Worm (Caenorhabditis elegans) whole organism, L4 larva: ENCODE results near the gene T26G10.1.

Source experiments
- pha-4 ChIP-seq, 2 experiments: fragments of 150-350 bp in 1 of 2; fragments of 200-800 bp in 1 of 2; sonication (Bioruptor generic) in 1 of 2; IDR thresholded peaks in 1 of 2; optimal IDR thresholded peaks in 1 of 2; 2 replicates each; pipeline versions ENCODE4 v1.3.6 to Lab custom; 2014 to 2022; ENCODE audit warnings: missing genetic modification characterization in 2 of 2, missing genetic modification reagents in 2 of 2, missing biosample characterization in 1 of 2, missing compliant biosample characterization in 1 of 2
- snpc-4 ChIP-seq: fragments of 150-350 bp; optimal IDR thresholded peaks from 2 replicates; lab custom pipeline; 2014; ENCODE audit warnings: missing biosample characterization, missing genetic modification characterization

DNA sequence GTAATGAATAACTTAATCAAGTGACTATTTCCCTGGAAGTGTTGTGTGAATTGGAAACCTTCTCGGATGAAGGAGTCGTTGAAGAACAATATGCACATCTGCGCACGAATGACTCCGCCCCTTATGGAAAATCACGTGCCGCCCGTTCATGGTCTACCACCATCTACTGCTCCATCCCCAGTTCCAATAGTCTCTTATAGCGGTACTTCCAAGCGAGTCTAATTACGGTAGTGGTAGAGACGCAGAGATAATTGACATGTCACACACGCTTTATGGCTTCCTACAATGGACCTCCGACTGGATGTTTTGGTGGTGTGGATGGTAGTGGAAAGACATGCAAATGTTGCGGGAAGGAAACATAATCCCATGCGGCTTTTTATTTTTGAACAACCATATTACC is 44.5 kb upstream of the T26G10.1 start:
- TF ChIP-seq pha-4 (GFP tag; IDR thresholded peaks at IDR 0.05; lab: Robert Waterston, UW) (no peak), pha-4 (tag; optimal IDR thresholded peaks at IDR 0.05; lab: Kevin White, UChicago) (no peak), snpc-4 (tag; lab: Kevin White, UChicago) (no peak)
